Fruit fly (Drosophila melanogaster) whole organism, prepupa: ENCODE data around the gene CG8851.

ENCODE experiments used
- eg ChIP-seq: fragments of 200-800 bp; sonication (Bioruptor generic); IDR thresholded peaks from 3 replicates; pipeline ENCODE4 v1.3.6; 2022; ENCODE audit warnings: missing biosample characterization, missing genetic modification characterization
- lz ChIP-seq: fragments of 200-800 bp; sonication (Bioruptor generic); optimal IDR thresholded peaks from 3 replicates; lab custom pipeline; 2016; ENCODE audit warnings: missing biosample characterization, missing genetic modification characterization

DNA sequence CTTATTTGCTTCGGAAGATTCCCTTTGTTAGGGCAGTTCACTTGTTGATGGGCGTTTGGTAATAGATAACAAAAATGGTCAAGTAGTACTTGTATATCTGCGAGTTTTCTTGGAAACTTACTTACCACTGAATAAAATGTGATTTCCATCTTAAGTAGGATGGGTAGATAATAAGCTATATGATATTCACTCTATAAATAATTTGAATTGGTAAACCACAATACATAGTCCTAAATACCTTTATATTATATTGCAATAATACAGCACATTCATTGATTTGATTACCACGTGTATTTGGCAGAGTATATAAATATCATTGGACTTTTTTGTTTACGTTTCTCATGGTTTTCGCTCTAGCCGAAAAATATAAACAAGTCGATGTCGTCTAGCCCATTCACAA lies 43.5 kb upstream of the CG8851 start:
- TF ChIP-seq eg (GFP tag; lab: Robert Waterston, UW) = no peak
- TF ChIP-seq lz (GFP tag; lab: Kevin White, UChicago) = no peak
